Worm (Caenorhabditis elegans) whole organism, L1 larva: ENCODE data around the gene VC5.2.

Source experiments
- F16B12.6 ChIP-seq: fragments of 150-350 bp; optimal IDR thresholded peaks from 2 replicates; lab custom pipeline; 2014; ENCODE audit warnings: missing biosample characterization, missing genetic modification characterization
- aha-1 ChIP-seq: fragments of 150-350 bp; optimal IDR thresholded peaks from 2 replicates; lab custom pipeline; 2014; ENCODE audit warnings: missing biosample characterization, missing genetic modification characterization
- ceh-82 ChIP-seq, 3 experiments: fragments of 150-350 bp in 1 of 3; sonication (generic microtip) in 2 of 3; optimal IDR thresholded peaks; 2 replicates each; lab custom pipeline; 2014 to 2017; ENCODE audit warnings: missing biosample characterization in 3 of 3, missing genetic modification characterization in 3 of 3
- fkh-8 ChIP-seq: sonication (generic microtip); optimal IDR thresholded peaks from 2 replicates; lab custom pipeline; 2016; ENCODE audit warnings: mild to moderate bottlenecking, missing genetic modification characterization, missing compliant biosample characterization
- hlh-17 ChIP-seq: fragments of 200-800 bp; sonication (Bioruptor generic); optimal IDR thresholded peaks from 2 replicates; lab custom pipeline; 2018; ENCODE audit warnings: missing genetic modification characterization, mild to moderate bottlenecking, missing compliant biosample characterization, moderate library complexity, borderline replicate concordance
- mdl-1 ChIP-seq, 2 experiments: fragments of 150-350 bp; optimal IDR thresholded peaks; 2 replicates each; lab custom pipeline; 2014 to 2017; ENCODE audit warnings: missing biosample characterization in 2 of 2, missing genetic modification characterization in 2 of 2, inconsistent platforms in 1 of 2
- nhr-11 ChIP-seq: fragments of 150-350 bp; optimal IDR thresholded peaks from 2 replicates; lab custom pipeline; 2014; ENCODE audit warnings: missing biosample characterization, missing genetic modification characterization
- nhr-28 ChIP-seq: fragments of 150-350 bp; optimal IDR thresholded peaks from 2 replicates; lab custom pipeline; 2014; ENCODE audit warnings: missing biosample characterization, missing genetic modification characterization
- nhr-71 ChIP-seq: sonication (generic microtip); optimal IDR thresholded peaks from 2 replicates; lab custom pipeline; 2016; ENCODE audit warnings: mild to moderate bottlenecking, missing genetic modification characterization, moderate library complexity, missing compliant biosample characterization
- unc-62 ChIP-seq: fragments of 150-350 bp; optimal IDR thresholded peaks from 2 replicates; lab custom pipeline; 2014; ENCODE audit warnings: missing biosample characterization, missing genetic modification reagents, missing genetic modification characterization
- unc-98 ChIP-seq: fragments of 200-800 bp; sonication (Bioruptor generic); IDR thresholded peaks from 2 replicates; pipeline ENCODE4 v1.3.6; 2022; ENCODE audit warnings: missing genetic modification characterization, missing compliant biosample characterization
- ztf-4 ChIP-seq: fragments of 150-350 bp; optimal IDR thresholded peaks from 2 replicates; lab custom pipeline; 2014; ENCODE audit warnings: missing biosample characterization, missing genetic modification characterization

ce11 chrV:7132248-7132647, 46.5 kb downstream of the VC5.2 start, which contains the start of gene sre-10:
- no peak for TF ChIP-seq ztf-4 (tag; lab: Kevin White, UChicago)
- TF ChIP-seq fkh-8, result no peak
- no peak for TF ChIP-seq unc-62
- no peak for TF ChIP-seq nhr-11 (tag; lab: Kevin White, UChicago)
- TF ChIP-seq hlh-17 (GFP tag; lab: Kevin White, UChicago), result no peak
- TF ChIP-seq unc-98 (GFP tag; lab: Robert Waterston, UW), result no peak
- TF ChIP-seq ceh-82 (tag; optimal IDR thresholded peaks at IDR 0.05; lab: Kevin White, UChicago), result no peak
- no peak for TF ChIP-seq F16B12.6 (tag; lab: Kevin White, UChicago)
- TF ChIP-seq aha-1, result no peak
- TF ChIP-seq mdl-1 (tag; optimal IDR thresholded peaks at IDR 0.05; lab: Kevin White, UChicago), result no peak
- TF ChIP-seq nhr-71 (tag; lab: Kevin White, UChicago), result no peak
- no peak for TF ChIP-seq nhr-28 (tag; lab: Kevin White, UChicago)
